Worm (Caenorhabditis elegans): ENCODE data around the gene mrps-14.

The mrps-14 gene

DNA sequence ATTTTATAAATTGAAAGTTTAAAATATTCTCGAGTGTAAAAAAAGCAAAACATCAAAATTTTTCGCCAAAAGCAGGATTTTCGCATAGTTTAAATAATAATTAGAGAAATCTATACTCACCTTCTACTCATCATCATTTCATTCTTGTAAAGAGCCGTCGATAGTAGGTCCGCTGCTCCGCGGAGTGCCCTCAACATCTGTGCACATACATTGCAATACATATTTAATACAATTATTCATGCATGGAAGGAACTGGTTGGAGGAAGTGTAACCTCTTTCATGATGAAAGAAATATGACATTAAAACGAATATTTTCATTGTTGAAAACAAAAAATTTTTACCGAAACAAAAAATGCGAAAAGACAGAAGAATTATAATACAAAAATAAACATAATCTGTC, at the start of gene mrps-14:
Gene mrps-14 (minus strand): TSS at position 197 of the 400 bp plus-strand sequence.
- TF ChIP-seq ama-1 (optimal IDR thresholded peaks at IDR 0.05) = peak; percentile 44
- TF ChIP-seq F10B5.3 (tag; optimal IDR thresholded peaks at IDR 0.05) = no peak
- 0 out of 2 replicates have a peak, but pooled peaks have one; percentile 31 for TF ChIP-seq vab-7 (GFP tag; IDR thresholded peaks at IDR 0.05)
- TF ChIP-seq madf-5 (GFP tag; IDR thresholded peaks at IDR 0.05) = no peak
- no peak for TF ChIP-seq nhr-28 (tag; optimal IDR thresholded peaks at IDR 0.05)
- TF ChIP-seq arid-1 (GFP tag; conservative IDR thresholded peaks at IDR 0.05) = 0 out of 2 replicates have a peak, but pooled peaks have one; percentile 14
- peak; percentile 37 for TF ChIP-seq lin-38 (GFP tag; IDR thresholded peaks at IDR 0.05)

DNA sequence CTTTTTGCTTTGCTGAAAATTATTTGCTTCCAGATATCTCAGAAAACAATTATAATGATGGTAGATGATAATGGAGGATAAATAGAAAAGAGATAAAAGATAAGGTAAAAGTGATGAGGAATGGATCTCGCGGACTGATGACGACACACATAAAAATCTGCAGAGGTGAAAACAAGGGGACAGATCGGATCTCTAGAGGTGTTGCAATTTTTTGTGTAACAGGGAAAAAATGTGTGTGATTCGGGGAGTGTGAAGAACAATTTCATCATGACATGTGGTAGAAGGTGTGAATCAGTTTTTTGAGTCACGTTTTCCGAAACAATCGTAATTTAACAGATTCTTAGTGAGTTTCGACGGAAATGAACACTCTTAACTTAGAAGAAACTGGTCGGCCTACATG, 46.6 kb upstream of the mrps-14 start:
- TF ChIP-seq hlh-11 (tag; optimal IDR thresholded peaks at IDR 0.05) (peak; percentile 48), mxl-3 (GFP tag; optimal IDR thresholded peaks at IDR 0.05) (peak; percentile 78), cey-2 (tag; optimal IDR thresholded peaks at IDR 0.05; ENCODE audit: borderline replicate concordance, insufficient read depth) (no peak), mdl-1 (tag; optimal IDR thresholded peaks at IDR 0.05) (peak in 1 of 2 experiments; percentile 39), set-16 (GFP tag; IDR thresholded peaks at IDR 0.05) (no peak), hlh-30 (tag; optimal IDR thresholded peaks at IDR 0.05; ENCODE audit: insufficient read depth) (peak; percentile 70)

DNA sequence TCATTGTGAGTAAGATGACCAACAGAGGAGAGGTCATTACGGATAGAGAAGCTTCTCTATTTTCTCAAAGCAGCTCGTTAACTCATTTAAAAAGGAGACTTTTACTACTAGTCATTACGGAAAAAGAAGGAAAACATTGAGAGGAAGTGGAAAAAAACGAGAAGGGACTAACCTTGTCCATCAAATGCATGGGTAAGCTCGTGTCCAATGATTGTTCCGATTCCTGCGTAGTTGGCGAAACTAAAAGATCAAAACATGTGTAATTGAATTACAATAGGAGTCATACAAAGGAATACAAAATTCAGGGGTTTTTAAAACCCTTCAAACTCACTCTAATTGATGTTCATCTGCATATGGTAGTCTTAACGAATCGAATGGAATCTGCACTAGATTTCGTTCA, 42.7 kb upstream of the mrps-14 start:
- TF ChIP-seq ceh-32 (tag; optimal IDR thresholded peaks at IDR 0.05; ENCODE audit: poor library complexity) = no peak
- no peak for TF ChIP-seq spr-1 (tag; optimal IDR thresholded peaks at IDR 0.05)
- peak in 1 of 2 experiments; percentile 98 for TF ChIP-seq unc-62 (GFP tag; optimal IDR thresholded peaks at IDR 0.05 in 1 of 2)
- no peak for TF ChIP-seq unc-62 (tag; optimal IDR thresholded peaks at IDR 0.05)

DNA sequence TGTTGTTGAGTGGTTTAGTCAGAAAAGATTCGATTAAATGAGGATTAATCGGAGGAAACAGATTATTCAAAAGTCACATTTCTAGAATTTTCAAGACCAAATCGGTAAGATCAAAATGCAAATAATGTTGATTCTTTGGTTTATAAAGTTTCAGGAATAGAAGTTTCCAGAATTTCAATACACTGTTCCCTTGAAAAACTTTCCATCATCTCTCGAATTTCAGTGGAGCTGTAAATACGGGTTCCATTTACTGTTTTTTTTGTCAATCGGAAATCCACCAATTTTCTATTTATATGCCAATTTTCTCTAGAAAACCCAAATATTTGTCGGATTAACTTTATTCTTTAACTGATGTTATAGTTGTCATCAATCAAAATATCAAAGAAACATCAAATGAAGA, 40.9 kb upstream of the mrps-14 start:
- TF ChIP-seq F37D6.2 (tag; optimal IDR thresholded peaks at IDR 0.05) (no peak), sdz-12 (GFP tag; optimal IDR thresholded peaks at IDR 0.05) (no peak), aha-1 (tag) (peak; percentile 69), F10B5.3 (tag; optimal IDR thresholded peaks at IDR 0.05) (no peak)

DNA sequence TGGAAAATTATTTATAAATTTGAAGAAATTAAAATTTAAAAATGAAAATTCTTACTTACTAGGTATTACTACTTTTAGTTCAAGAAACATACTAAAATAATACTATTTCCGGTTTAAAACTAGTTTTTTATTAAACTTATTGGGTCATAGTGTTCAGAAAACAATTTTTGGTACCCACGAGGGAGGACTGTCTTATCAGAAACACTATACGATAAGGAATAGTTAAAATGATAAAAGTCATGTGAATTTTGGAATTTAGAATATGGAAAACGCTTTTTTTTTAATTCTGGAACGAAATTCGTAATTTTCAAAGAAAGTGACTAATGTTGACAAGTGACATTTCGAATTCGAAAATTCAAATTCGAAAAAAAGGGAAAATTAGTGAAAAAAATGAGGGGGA, 39.4 kb upstream of the mrps-14 start:
- TF ChIP-seq snpc-4 (tag; optimal IDR thresholded peaks at IDR 0.05) (no peak), mdl-1 (tag; optimal IDR thresholded peaks at IDR 0.05) (peak in 1 of 2 experiments; percentile 2), Y5F2A.4 (GFP tag; optimal IDR thresholded peaks at IDR 0.05) (no peak), nhr-28 (tag; optimal IDR thresholded peaks at IDR 0.05) (no peak), ceh-28 (tag; optimal IDR thresholded peaks at IDR 0.05) (no peak), rbr-2 (tag; optimal IDR thresholded peaks at IDR 0.05) (no peak), tra-1 (GFP tag; IDR thresholded peaks at IDR 0.05) (no peak), mep-1 (tag; optimal IDR thresholded peaks at IDR 0.05) (no peak), pqm-1 (tag; optimal IDR thresholded peaks at IDR 0.05) (peak; percentile 27), dve-1 (tag; optimal IDR thresholded peaks at IDR 0.05; ENCODE audit: insufficient read depth) (peak; percentile 17)

DNA sequence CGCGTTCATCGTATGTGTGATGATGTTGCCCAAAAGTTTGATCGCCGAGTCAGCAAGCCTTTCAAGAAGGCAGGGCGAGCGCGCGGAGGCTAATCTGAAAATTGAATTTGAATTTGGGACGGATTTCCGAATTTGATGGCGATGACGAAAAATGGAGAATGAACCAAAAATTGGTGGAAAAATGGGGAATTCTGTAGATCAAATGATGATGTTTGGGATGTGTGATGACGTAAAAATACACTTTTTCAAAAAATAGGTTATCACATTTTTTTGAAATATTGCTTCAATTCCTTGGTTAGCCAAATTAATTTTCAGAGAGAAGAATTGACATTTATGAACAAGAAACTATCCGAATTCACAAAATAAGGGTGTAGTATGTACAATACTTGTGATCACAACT, 37.3 kb upstream of the mrps-14 start, which contains the start of gene ZK971.1:
Gene ZK971.1 (minus strand): TSS at position 101 of the 400 bp plus-strand sequence.
- no peak for TF ChIP-seq ceh-82 (tag; optimal IDR thresholded peaks at IDR 0.05)
- TF ChIP-seq nhr-237 (tag; optimal IDR thresholded peaks at IDR 0.05) = no peak
- TF ChIP-seq F49E8.2 (tag; optimal IDR thresholded peaks at IDR 0.05; ENCODE audit: borderline replicate concordance) = no peak
- TF ChIP-seq aly-2 (tag; optimal IDR thresholded peaks at IDR 0.05) = no peak
- TF ChIP-seq hif-1 (tag; optimal IDR thresholded peaks at IDR 0.05) = no peak
- no peak for TF ChIP-seq snpc-4 (tag; optimal IDR thresholded peaks at IDR 0.05)
- no peak for TF ChIP-seq mxl-2 (GFP tag; conservative IDR thresholded peaks at IDR 0.05)
- no peak for TF ChIP-seq ceh-62 (tag; optimal IDR thresholded peaks at IDR 0.05)
- TF ChIP-seq rbr-2 (tag; optimal IDR thresholded peaks at IDR 0.05) = no peak

Measured in whole organism, L4 larva.